Fruit fly (Drosophila melanogaster) whole organism, adult: ENCODE measurements around the gene Naa80.
A peak's percentile ranks its signal among the peaks of the same experiment; 100 is the strongest.

Experiments
- CG11617 ChIP-seq: fragments of 200-800 bp; sonication (Bioruptor generic); optimal IDR thresholded peaks from 2 replicates; lab custom pipeline; 2017; ENCODE audit warnings: mild to moderate bottlenecking, missing biosample characterization, missing genetic modification reagents, missing genetic modification characterization
- CG12768 ChIP-seq: fragments of 200-800 bp; sonication (Bioruptor generic); optimal IDR thresholded peaks from 2 replicates; lab custom pipeline; 2017; ENCODE audit warnings: missing biosample characterization, missing genetic modification characterization, mild to moderate bottlenecking, moderate library complexity, missing genetic modification reagents
- CG14711 ChIP-seq: fragments of 200-800 bp; sonication (Bioruptor generic); optimal IDR thresholded peaks from 2 replicates; lab custom pipeline; 2018; ENCODE audit warnings: missing biosample characterization, mild to moderate bottlenecking, missing genetic modification characterization, moderate library complexity
- CG1620 ChIP-seq: fragments of 200-800 bp; sonication (Bioruptor generic); optimal IDR thresholded peaks from 2 replicates; lab custom pipeline; 2016; ENCODE audit warnings: missing biosample characterization, missing genetic modification characterization
- CG33017 ChIP-seq: fragments of 200-800 bp; sonication (Bioruptor generic); optimal IDR thresholded peaks from 2 replicates; lab custom pipeline; 2018; ENCODE audit warnings: missing biosample characterization, mild to moderate bottlenecking, missing genetic modification characterization, moderate library complexity
- CG5204 ChIP-seq: fragments of 200-800 bp; sonication (Bioruptor generic); optimal IDR thresholded peaks from 2 replicates; lab custom pipeline; 2016; ENCODE audit warnings: missing biosample characterization, missing genetic modification characterization
- CG7045 ChIP-seq: fragments of 200-800 bp; sonication (Bioruptor generic); optimal IDR thresholded peaks from 2 replicates; lab custom pipeline; 2017; ENCODE audit warnings: missing biosample characterization, mild to moderate bottlenecking, missing genetic modification characterization
- CG7101 ChIP-seq: fragments of 200-800 bp; sonication (Bioruptor generic); optimal IDR thresholded peaks from 2 replicates; lab custom pipeline; 2018; ENCODE audit warnings: missing biosample characterization, mild to moderate bottlenecking, missing genetic modification characterization, moderate library complexity
- Clk ChIP-seq: fragments of 200-800 bp; sonication (Bioruptor generic); optimal IDR thresholded peaks from 2 replicates; lab custom pipeline; 2017; ENCODE audit warnings: missing biosample characterization, missing genetic modification characterization
- Crg-1 ChIP-seq: fragments of 200-800 bp; sonication (Bioruptor generic); optimal IDR thresholded peaks from 2 replicates; lab custom pipeline; 2016; ENCODE audit warnings: missing biosample characterization, missing genetic modification characterization
- Hr96 ChIP-seq: fragments of 200-800 bp; sonication (Bioruptor generic); optimal IDR thresholded peaks from 2 replicates; lab custom pipeline; 2016; ENCODE audit warnings: missing biosample characterization, missing genetic modification characterization
- Mnt ChIP-seq: fragments of 200-800 bp; sonication (Bioruptor generic); optimal IDR thresholded peaks from 2 replicates; lab custom pipeline; 2016; ENCODE audit warnings: missing biosample characterization, mild to moderate bottlenecking, missing genetic modification characterization
- bab1 ChIP-seq: fragments of 200-800 bp; sonication (Bioruptor generic); optimal IDR thresholded peaks from 3 replicates; lab custom pipeline; 2019; ENCODE audit warnings: missing biosample characterization, mild to moderate bottlenecking, missing genetic modification characterization, moderate library complexity
- cic ChIP-seq: fragments of 200-800 bp; sonication (Bioruptor generic); optimal IDR thresholded peaks from 2 replicates; lab custom pipeline; 2017; ENCODE audit warnings: missing biosample characterization, mild to moderate bottlenecking, missing genetic modification characterization, moderate library complexity
- cnc ChIP-seq, 2 experiments: fragments of >200 bp; optimal IDR thresholded peaks; 2 replicates each; lab custom pipeline; 2017
- kay ChIP-seq: fragments of 200-800 bp; sonication (Bioruptor generic); peaks from one replicate; lab custom pipeline; 2016; ENCODE audit warnings: missing biosample characterization, missing genetic modification characterization, borderline replicate concordance
- ovo ChIP-seq: fragments of 200-800 bp; sonication (Bioruptor generic); optimal IDR thresholded peaks from 2 replicates; lab custom pipeline; 2016; ENCODE audit warnings: missing biosample characterization, missing genetic modification characterization
- pad ChIP-seq: fragments of 200-800 bp; sonication (Bioruptor generic); optimal IDR thresholded peaks from 3 replicates; lab custom pipeline; 2017; ENCODE audit warnings: missing biosample characterization, missing genetic modification characterization, mild to moderate bottlenecking, moderate library complexity, missing genetic modification reagents
- tj ChIP-seq: fragments of 200-800 bp; sonication (Bioruptor generic); optimal IDR thresholded peaks from 3 replicates; lab custom pipeline; 2017; ENCODE audit warnings: missing biosample characterization, mild to moderate bottlenecking, missing genetic modification characterization, moderate library complexity
- toe ChIP-seq: fragments of 200-800 bp; sonication (Bioruptor generic); optimal IDR thresholded peaks from 2 replicates; lab custom pipeline; 2016; ENCODE audit warnings: missing biosample characterization, missing genetic modification characterization

The Naa80 gene

dm6 chr3R:9739793-9740192 lies 27.8 kb upstream of the Naa80 start, which contains the start of gene side-VII:
Gene side-VII, minus strand, starts transcription at chr3R:9739979.
- TF ChIP-seq cnc (optimal IDR thresholded peaks at IDR 0.05; lab: Kevin White, UChicago) (no peak), CG5204 (GFP tag; lab: Kevin White, UChicago) (no peak), ovo (GFP tag; lab: Kevin White, UChicago) (no peak), kay (peak; percentile 27), Crg-1 (GFP tag; lab: Kevin White, UChicago) (no peak)

- TF ChIP-seq CG11617 (GFP tag; lab: Kevin White, UChicago) (peak; percentile 10), CG5204 (GFP tag; lab: Kevin White, UChicago) (no peak), CG7101 (tag; lab: Kevin White, UChicago) (peak; percentile 2), Crg-1 (GFP tag; lab: Kevin White, UChicago) (no peak), kay (peak; percentile 58), Mnt (GFP tag; lab: Kevin White, UChicago) (peak; percentile 12)
These were observed 26.9 kb upstream of the Naa80 start, which contains the start of gene Pnn for dm6 chr3R:9740713-9741112. Gene Pnn, plus strand, starts transcription at chr3R:9740899.

dm6 chr3R:9743217-9743616 lies 24.4 kb upstream of the Naa80 start, which contains the start of gene CG31415:
Gene CG31415, plus strand, starts transcription at chr3R:9743517.
- TF ChIP-seq Clk (GFP tag; lab: Kevin White, UChicago) (no peak), CG7101 (tag; lab: Kevin White, UChicago) (no peak), cic (GFP tag; lab: Kevin White, UChicago) (no peak)

- no peak for TF ChIP-seq Crg-1 (GFP tag; lab: Kevin White, UChicago)
- no peak for TF ChIP-seq bab1 (GFP tag; lab: Kevin White, UChicago)
- no peak for TF ChIP-seq Mnt (GFP tag; lab: Kevin White, UChicago)
- TF ChIP-seq CG33017 (tag; lab: Kevin White, UChicago): no peak
- TF ChIP-seq cnc (optimal IDR thresholded peaks at IDR 0.05; lab: Kevin White, UChicago): no peak
These were observed 23.6 kb upstream of the Naa80 start for dm6 chr3R:9743995-9744394.

- no peak for TF ChIP-seq tj (GFP tag; lab: Kevin White, UChicago)
These were observed 22.2 kb upstream of the Naa80 start for dm6 chr3R:9745442-9745841.

dm6 chr3R:9746267-9746666 lies 21.4 kb upstream of the Naa80 start, which contains the start of gene CG34409:
Gene CG34409, minus strand, starts transcription at chr3R:9746367.
- no peak for TF ChIP-seq Clk (GFP tag; lab: Kevin White, UChicago)
- no peak for TF ChIP-seq CG33017 (tag; lab: Kevin White, UChicago)
- TF ChIP-seq Mnt (GFP tag; lab: Kevin White, UChicago): no peak
- no peak for TF ChIP-seq ovo (GFP tag; lab: Kevin White, UChicago)
- TF ChIP-seq bab1 (GFP tag; lab: Kevin White, UChicago): no peak
- TF ChIP-seq CG7045: no peak
- TF ChIP-seq pad (GFP tag; lab: Kevin White, UChicago): no peak
- no peak for TF ChIP-seq CG14711 (tag; lab: Kevin White, UChicago)
- TF ChIP-seq CG1620: no peak

- TF ChIP-seq CG11617 (GFP tag; lab: Kevin White, UChicago) (peak; percentile 61), cic (GFP tag; lab: Kevin White, UChicago) (peak; percentile 9), ovo (GFP tag; lab: Kevin White, UChicago) (no peak), CG5204 (GFP tag; lab: Kevin White, UChicago) (no peak), Crg-1 (GFP tag; lab: Kevin White, UChicago) (peak; percentile 43), Clk (GFP tag; lab: Kevin White, UChicago) (no peak), pad (GFP tag; lab: Kevin White, UChicago) (peak; percentile 40), CG12768 (GFP tag; lab: Kevin White, UChicago) (peak; percentile 36), CG7101 (tag; lab: Kevin White, UChicago) (peak; percentile 77), CG7045 (peak; percentile 27), Hr96 (GFP tag; lab: Kevin White, UChicago) (no peak), tj (GFP tag; lab: Kevin White, UChicago) (peak; percentile 43), kay (no peak), toe (GFP tag; lab: Kevin White, UChicago) (no peak), Mnt (GFP tag; lab: Kevin White, UChicago) (peak; percentile 61), bab1 (GFP tag; lab: Kevin White, UChicago) (peak; percentile 68), CG1620 (peak; percentile 65), cnc (optimal IDR thresholded peaks at IDR 0.05; lab: Kevin White, UChicago) (no peak), CG33017 (tag; lab: Kevin White, UChicago) (peak; percentile 64), CG14711 (tag; lab: Kevin White, UChicago) (peak; percentile 63)
These were observed 20.3 kb upstream of the Naa80 start, which contains the start of gene CG12948 for dm6 chr3R:9747272-9747874. Gene CG12948, minus strand, starts transcription at chr3R:9747744.

dm6 chr3R:9747875-9747899 lies 19.9 kb upstream of the Naa80 start, which contains the start of gene PpD3:
Gene PpD3, plus strand, starts transcription at chr3R:9747875.
- TF ChIP-seq CG12768 (GFP tag; lab: Kevin White, UChicago): no peak
- TF ChIP-seq toe (GFP tag; lab: Kevin White, UChicago): no peak
- no peak for TF ChIP-seq CG33017 (tag; lab: Kevin White, UChicago)
- TF ChIP-seq CG7045: no peak
- TF ChIP-seq kay: no peak
- TF ChIP-seq cnc (optimal IDR thresholded peaks at IDR 0.05; lab: Kevin White, UChicago): no peak
- TF ChIP-seq Hr96 (GFP tag; lab: Kevin White, UChicago): no peak
- TF ChIP-seq CG11617 (GFP tag; lab: Kevin White, UChicago): no peak
- no peak for TF ChIP-seq ovo (GFP tag; lab: Kevin White, UChicago)
- no peak for TF ChIP-seq cic (GFP tag; lab: Kevin White, UChicago)
- no peak for TF ChIP-seq CG14711 (tag; lab: Kevin White, UChicago)
- no peak for TF ChIP-seq Crg-1 (GFP tag; lab: Kevin White, UChicago)
- no peak for TF ChIP-seq bab1 (GFP tag; lab: Kevin White, UChicago)
- no peak for TF ChIP-seq tj (GFP tag; lab: Kevin White, UChicago)
